Fruit fly (Drosophila melanogaster): Measurements from ENCODE around the gene CG2839.

CG2839 gene

DNA sequence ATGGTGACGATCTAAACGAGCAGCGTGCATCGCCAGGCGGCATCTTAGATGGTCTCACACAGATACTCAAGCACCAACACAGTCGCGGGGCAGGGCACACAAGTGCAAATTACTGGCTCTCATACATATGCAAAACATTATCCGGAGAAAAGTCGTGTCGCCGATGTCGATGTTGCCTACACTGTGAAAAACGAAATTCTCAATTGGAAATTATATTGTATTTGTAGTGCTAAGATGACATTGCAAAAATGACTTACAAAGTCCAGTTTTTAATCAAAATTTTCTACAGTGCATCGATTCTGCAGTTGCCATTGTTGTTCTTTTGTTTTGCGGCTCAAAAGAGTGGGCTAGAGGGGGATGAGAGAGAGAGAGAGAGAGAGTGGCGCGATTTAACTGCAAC is 5.7 kb upstream of the CG2839 start:
- TF ChIP-seq noc (tag; optimal IDR thresholded peaks at IDR 0.05) = no peak

DNA sequence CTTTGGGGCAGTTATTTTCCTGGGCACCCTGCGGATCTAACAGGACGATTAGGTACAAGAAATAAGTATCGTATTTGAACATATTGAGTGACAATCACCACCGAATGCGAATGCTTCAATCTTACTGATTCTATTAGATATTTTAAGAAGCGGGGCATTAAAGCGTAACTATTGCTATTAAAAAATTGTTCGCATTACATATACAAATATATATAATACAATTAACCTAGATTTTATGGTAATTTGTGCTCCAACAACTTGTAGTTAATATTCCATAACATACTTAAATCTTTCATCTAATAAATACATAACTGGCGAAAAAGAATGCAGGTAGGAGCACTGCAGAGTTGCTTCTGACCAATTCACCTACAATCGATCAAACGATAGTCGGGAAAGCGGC is 4.4 kb upstream of the CG2839 start, which contains the start of gene lectin-21Cb:
Gene lectin-21Cb, minus strand, starts transcription at position 101 of the 400 bp plus-strand sequence.
- TF ChIP-seq noc (tag; optimal IDR thresholded peaks at IDR 0.05) = no peak

DNA sequence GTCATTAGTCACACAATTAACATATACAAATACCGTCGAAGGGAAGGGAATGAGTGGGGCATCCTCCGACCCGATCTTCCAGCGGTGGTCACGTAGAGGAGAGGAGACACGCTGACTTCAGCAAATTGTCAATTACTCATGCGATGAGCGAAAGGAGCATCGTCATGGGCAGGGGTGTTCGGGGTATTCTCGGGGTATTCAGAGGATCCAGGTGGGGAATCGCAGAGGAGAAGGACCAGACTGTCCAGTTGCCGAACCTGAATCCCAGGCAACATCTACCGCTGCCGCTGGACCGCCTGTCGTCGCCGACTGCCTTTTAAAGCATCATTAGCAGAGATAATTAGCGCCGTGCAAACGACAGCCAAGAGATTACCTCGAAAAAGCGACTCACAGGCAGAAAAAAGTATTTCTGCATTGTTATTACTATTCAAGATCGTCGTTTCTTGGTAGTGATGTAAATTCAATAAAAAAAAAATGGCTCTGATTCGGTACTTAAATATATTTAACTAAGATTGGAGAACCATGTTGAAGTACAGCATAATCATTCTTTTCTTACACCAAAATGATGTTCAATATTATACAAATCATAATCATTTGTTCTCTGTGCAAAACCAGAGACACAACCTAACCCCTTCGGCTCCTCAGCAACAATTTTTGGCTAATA is 2.1 kb upstream of the CG2839 start:
- no peak for TF ChIP-seq noc (tag; optimal IDR thresholded peaks at IDR 0.05)

DNA sequence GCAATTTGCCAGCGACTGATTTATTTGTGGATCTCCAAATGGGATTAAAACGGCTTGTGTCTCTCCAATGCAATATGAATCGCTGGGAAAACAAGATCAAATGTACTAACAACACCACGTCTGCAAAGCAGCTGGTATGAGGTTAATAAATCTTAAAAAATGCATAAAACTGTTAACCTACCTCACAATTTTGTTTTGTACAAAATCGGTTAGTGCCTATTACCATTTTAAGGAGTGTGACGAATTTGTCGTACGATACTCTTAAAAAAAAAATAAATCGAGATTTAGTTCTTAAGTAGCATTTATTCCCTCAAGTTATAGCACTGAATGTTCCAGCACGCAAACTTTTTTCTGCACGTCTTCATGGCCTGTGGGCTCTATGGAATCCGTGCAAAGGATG is 1.1 kb upstream of the CG2839 start, which contains the start of gene lectin-21Ca:
Gene lectin-21Ca, plus strand, starts transcription at position 301 of the 400 bp plus-strand sequence.
- no peak for TF ChIP-seq noc (tag; optimal IDR thresholded peaks at IDR 0.05)

DNA sequence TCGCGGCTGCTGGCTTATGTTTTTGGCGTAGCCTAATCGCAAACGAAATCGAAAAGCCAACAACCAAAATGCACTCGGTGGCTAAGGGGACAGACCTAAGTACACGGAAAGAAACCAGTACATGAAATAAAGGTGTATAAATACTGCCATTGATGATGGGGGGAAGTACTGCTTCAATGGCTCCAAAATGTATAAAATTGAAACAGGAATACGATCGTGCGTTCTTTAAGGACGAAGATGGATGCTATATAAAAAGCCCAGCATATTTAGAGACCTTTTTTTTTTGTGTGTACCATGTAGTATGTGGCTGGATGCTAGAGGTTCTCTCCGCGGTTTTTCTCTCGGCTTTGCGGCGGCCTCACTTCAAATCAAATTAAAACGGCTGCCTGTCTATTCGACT is 4.7 kb downstream of the CG2839 start:
- TF ChIP-seq noc (tag; optimal IDR thresholded peaks at IDR 0.05) = no peak

DNA sequence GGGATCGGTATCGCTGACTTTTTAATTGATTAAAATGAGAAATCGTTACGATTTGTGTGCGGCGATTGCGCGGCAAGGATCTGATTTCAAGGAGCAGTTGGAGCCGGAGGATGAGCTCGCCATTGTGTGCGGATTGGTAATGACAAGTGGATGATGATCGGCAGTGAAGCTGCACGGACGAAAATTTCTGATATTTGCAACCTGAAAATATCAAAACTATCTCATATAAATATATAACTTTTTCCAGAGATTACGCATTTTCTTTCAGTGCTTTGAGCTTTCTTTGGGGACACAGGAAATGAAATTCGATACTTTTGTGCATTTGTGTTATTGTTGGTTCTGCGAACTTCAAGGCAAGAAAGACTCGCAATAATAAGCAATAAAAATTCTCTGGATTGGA is 7.7 kb downstream of the CG2839 start:
- no peak for TF ChIP-seq noc (tag; optimal IDR thresholded peaks at IDR 0.05)

DNA sequence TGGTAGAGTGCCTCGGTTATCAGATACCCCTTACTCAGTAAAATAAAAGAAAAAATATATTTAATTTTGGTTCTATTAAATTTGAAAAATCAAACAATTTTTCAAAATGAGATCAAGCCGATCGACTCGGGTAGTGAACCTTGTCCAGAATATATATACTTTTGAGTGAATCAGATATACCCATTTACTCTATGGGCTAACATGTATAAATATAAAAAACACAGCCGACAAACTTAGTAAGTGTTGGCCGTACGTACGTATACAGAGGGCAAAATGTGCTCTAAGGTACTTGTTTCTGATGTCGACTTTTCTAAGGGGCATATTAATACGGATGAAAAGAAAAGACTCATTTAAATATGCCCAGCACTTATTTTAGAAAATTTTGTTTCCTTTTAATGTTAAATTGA is 8.8 kb downstream of the CG2839 start:
- TF ChIP-seq noc (tag; optimal IDR thresholded peaks at IDR 0.05) = no peak

DNA sequence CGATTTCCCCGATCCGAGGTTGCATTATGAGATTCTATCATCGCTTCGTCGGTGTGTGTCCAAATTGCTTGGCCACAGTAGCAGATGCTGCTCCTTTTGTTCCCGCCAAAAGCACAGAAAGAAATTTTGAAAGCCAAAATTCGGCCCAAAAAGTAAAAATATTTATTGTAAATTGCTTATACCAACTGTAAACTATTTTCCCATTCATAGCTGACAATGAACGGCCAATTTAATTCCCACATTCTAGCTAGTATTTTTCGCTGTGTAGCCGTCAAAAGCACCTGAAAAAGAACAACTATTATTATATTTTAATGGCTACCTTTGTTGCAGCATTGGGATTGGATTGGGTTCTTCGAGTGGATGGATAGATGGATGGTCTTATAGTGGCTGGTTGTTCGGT is 11.1 kb downstream of the CG2839 start:
- TF ChIP-seq noc (tag; optimal IDR thresholded peaks at IDR 0.05) = no peak

DNA sequence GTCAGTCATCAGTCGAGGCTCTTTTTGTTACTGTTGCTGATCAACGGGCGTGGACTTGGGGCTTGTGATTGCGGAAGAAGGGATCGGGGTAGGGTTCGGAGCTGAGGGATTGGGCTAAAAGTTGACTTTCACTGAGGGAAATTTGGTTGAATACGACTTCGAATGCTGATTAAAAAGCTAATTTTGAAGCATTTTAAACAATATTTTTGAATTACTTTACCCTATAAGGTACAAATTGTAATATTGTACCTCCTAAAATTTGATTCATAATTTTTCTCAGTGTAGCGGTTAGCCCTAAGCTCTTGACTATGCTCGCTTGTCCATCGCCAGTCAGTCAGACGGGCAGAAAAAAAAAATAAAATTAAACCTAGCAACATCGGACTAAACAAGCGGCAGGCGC is 21.1 kb downstream of the CG2839 start:
- no peak for TF ChIP-seq noc (tag; optimal IDR thresholded peaks at IDR 0.05)

DNA sequence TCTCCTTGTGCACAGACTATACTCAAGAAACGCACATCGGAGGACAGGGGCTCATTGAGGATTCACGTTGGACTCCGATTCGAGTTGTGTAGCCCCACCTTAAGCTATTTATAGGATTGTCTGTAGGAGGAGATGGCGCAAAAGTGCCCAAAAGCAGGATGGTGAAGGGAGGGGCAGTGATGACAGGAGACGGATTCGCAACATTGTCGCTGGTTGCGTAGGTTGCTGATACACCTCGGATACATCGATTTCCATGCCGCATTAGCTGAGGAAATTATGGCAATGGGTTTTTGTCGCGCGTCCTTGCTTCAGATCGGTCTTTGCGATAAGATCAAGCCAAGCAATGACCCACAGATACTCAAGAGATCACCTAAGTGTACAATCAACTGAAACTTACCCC is 22.1 kb downstream of the CG2839 start:
- no peak for TF ChIP-seq noc (tag; optimal IDR thresholded peaks at IDR 0.05)

DNA sequence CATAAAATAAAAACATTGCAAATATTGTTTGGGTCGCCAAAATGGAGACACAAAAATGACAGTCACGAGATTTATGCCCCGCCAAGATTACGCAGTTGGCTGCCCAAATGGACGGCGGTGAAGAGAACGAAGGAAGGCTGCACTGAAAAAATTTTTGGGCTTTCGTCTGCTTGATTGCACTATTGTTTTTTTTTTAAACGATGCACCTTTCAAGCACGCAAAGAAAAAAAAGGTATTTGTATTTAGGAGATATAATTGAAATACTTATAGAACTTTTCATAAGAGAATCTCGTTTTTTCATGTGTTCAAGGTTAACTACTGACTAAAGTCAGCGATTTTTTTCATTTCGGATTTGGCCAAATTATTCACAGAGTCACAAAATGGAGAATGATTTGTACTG is 25.4 kb downstream of the CG2839 start:
- TF ChIP-seq noc (tag; optimal IDR thresholded peaks at IDR 0.05) = no peak

DNA sequence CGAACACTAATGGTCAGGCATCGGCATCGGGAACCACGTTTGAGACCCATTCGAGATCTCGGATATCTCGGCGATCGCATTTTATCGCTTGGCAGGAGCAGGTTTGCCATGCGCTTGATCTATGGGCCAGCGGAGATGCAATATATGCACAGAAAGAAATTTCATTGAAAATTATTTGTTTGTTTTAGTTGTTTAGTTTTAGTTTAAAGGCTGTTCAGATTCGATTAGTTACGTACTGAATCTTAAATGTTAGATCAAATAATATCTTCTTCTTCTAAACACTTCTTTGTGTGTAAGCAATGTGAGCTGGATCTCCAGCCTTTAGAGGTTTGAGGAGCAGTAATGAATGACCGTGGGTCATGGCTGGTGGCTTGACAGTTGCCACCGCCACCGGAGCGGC is 28.3 kb downstream of the CG2839 start:
- no peak for TF ChIP-seq noc (tag; optimal IDR thresholded peaks at IDR 0.05)

DNA sequence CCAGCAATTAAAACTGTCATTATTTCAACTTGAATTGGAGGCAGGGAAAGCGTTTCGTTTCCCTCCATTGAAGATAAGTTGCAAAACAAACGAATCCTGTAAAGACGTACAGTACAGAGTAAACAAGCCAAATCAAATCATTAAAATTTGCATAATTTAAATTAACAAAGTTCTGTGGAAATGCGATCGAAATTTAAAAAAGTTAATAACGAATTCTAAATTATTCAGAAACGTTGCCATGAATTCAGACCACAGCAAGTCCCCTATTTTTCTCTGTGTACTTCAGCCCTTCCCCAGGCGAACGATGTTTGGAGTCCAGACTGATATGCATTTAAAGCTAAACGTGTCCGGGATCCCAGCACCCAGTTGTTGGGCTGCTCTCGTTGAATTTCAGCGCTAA is 32.6 kb downstream of the CG2839 start:
- no peak for TF ChIP-seq noc (tag; optimal IDR thresholded peaks at IDR 0.05)

DNA sequence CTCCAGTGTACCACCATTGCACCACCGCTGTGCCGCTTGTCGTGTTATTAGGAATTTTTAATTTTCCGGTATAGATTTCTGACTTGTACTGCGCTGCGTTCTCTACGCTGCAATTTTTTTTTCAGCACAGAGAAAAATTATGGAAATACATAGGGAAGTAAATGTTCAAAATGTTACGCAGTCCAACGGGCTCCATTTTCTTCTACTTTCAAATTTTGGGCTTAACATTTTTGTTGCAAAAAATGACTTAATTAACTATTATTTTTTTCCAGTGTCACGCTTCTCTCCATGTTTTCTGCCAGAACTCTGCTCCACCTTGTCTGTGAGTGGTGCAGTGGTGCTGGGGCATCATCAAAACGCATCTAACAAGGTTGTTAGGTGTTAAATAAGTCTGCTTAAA is 35.5 kb downstream of the CG2839 start:
- TF ChIP-seq noc (tag; optimal IDR thresholded peaks at IDR 0.05) = no peak

DNA sequence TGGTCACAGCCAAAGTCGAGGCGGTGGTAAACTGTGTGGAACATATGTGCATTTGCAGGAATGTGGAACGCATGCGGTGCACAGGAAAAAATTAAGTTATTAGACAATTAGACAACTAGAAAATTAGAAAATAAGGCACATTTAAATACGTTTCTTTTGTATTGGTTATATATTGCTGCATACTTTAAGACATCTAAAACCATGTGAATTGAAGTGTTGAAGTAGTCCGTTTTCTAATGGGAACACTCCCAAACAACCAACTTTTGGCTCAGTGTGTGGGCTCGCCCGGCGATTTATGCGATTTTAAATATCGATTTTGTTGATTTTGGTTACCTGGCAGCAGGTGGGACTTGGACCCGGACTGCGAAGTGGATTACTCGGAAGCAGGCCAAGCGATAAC is 38.9 kb downstream of the CG2839 start:
- TF ChIP-seq noc (tag; optimal IDR thresholded peaks at IDR 0.05) = no peak

DNA sequence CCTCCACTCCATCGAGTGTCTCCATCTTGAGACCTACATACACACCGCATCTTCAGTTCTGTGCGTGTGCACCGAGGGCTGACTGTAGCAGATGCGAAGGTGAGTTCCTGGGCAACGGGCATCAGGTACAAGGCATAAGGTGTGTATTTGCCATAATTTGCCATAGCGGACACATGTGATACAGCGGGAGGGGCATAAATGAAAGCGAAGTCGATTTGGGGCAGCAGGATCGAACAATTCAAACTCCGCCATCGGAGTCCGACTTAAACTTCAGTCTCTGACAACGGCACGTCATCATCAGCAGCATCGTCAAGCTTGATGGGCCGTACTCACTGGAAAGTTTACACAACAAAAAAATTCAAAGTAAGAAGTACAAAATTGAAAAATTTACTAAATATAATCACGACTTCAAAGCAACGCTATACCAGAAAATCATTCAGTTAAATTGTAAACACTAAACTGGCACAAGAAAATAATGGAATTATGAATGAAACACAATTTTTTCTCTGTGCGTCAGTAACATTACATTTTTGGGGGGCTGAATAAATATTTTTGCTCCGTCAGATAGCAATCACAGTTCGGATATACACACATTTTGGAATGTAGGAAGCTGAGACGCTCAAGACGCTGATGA is 43.6 kb downstream of the CG2839 start:
- TF ChIP-seq noc (tag; optimal IDR thresholded peaks at IDR 0.05) = no peak

DNA sequence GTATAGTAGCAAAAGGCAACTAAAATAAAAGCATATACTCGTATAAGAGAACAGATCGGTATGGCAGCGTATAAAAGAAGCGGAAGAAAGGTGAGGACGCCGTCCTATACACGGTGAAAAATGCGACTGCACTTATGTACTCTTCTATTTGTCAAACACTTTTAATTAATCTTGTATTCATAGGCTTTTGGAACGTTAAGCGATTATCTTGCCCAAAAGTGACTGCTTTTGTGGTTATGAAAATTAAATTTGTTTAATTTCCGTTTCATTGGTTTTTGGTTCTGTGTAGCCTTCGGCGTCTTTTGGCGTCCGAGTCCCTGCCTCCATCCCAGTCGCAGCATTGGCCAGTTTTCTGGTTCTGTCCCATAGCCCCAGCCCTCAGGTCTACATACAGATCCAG is 45.3 kb downstream of the CG2839 start:
- TF ChIP-seq noc (tag; optimal IDR thresholded peaks at IDR 0.05) = no peak

DNA sequence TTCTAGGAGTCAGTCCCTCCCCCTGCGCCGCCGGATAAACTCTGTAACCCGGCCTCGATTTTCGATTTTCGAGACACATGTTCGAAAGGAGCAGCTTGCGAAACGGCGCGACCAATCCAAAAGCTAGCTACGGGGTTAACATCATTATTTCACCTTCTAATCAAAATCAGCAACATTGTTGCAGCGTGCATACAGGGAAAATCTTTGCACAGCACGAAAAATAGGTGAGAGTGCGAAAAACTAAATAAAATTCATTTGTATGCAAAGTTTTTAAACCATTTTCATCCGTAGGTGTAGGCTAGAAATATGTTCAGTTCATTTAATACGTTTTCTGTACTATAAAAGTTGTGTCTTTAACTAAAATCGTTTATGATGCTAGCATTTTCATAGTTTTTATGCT is 46.8 kb downstream of the CG2839 start:
- no peak for TF ChIP-seq noc (tag; optimal IDR thresholded peaks at IDR 0.05)
